Worm (Caenorhabditis elegans) whole organism, mixed stage, embryonic: Measurements from ENCODE around the gene tnt-4.

ENCODE experiments used
- M03D4.4 ChIP-seq: sonication (generic microtip); optimal IDR thresholded peaks from 2 replicates; lab custom pipeline; 2017; ENCODE audit warnings: mild to moderate bottlenecking, missing genetic modification characterization, missing compliant biosample characterization
- bed-3 ChIP-seq: fragments of 200-800 bp; sonication (Bioruptor generic); optimal IDR thresholded peaks from 3 replicates; lab custom pipeline; 2018; ENCODE audit warnings: mild to moderate bottlenecking, missing genetic modification characterization, moderate library complexity, missing compliant biosample characterization
- ceh-39 ChIP-seq: fragments of 150-350 bp; optimal IDR thresholded peaks from 2 replicates; lab custom pipeline; 2014; ENCODE audit warnings: missing biosample characterization, missing genetic modification characterization
- ceh-43 ChIP-seq: fragments of 200-800 bp; sonication (Bioruptor generic); optimal IDR thresholded peaks from 2 replicates; lab custom pipeline; 2018; ENCODE audit warnings: mild to moderate bottlenecking, missing genetic modification characterization, moderate library complexity, missing compliant biosample characterization
- ceh-83 ChIP-seq: fragments of 200-800 bp; sonication (Bioruptor generic); optimal IDR thresholded peaks from 2 replicates; lab custom pipeline; 2018; ENCODE audit warnings: mild to moderate bottlenecking, missing genetic modification characterization, missing compliant biosample characterization
- ces-1 ChIP-seq: fragments of 150-350 bp; optimal IDR thresholded peaks from 2 replicates; lab custom pipeline; 2014; ENCODE audit warnings: missing biosample characterization, missing genetic modification reagents, missing genetic modification characterization
- cnd-1 ChIP-seq: fragments of 200-800 bp; sonication (Bioruptor generic); optimal IDR thresholded peaks from 2 replicates; lab custom pipeline; 2018; ENCODE audit warnings: mild to moderate bottlenecking, missing genetic modification characterization, missing compliant biosample characterization
- drap-1 ChIP-seq: fragments of 200-800 bp; sonication (Bioruptor generic); optimal IDR thresholded peaks from 3 replicates; lab custom pipeline; 2018; ENCODE audit warnings: mild to moderate bottlenecking, missing genetic modification characterization, missing compliant biosample characterization
- flh-1 ChIP-seq: fragments of 200-800 bp; sonication (Bioruptor generic); optimal IDR thresholded peaks from 2 replicates; lab custom pipeline; 2018; ENCODE audit warnings: mild to moderate bottlenecking, missing genetic modification characterization, moderate library complexity, missing compliant biosample characterization
- ham-2 ChIP-seq: fragments of 200-800 bp; sonication (Bioruptor generic); optimal IDR thresholded peaks from 2 replicates; lab custom pipeline; 2018; ENCODE audit warnings: mild to moderate bottlenecking, missing genetic modification characterization, missing compliant biosample characterization
- hlh-1 ChIP-seq: fragments of 150-350 bp; optimal IDR thresholded peaks from 2 replicates; lab custom pipeline; 2014; ENCODE audit warnings: missing biosample characterization, missing genetic modification reagents, missing genetic modification characterization
- lin-13 ChIP-seq: fragments of 150-350 bp; optimal IDR thresholded peaks from 2 replicates; lab custom pipeline; 2014; ENCODE audit warnings: missing biosample characterization, missing genetic modification characterization
- lin-32 ChIP-seq: fragments of 200-800 bp; sonication (Bioruptor generic); optimal IDR thresholded peaks from 2 replicates; lab custom pipeline; 2018; ENCODE audit warnings: mild to moderate bottlenecking, missing genetic modification characterization, missing compliant biosample characterization
- lsy-2 ChIP-seq: fragments of 150-350 bp; optimal IDR thresholded peaks from 2 replicates; lab custom pipeline; 2014; ENCODE audit warnings: missing biosample characterization, missing genetic modification characterization
- mab-5 ChIP-seq: fragments of 150-350 bp; optimal IDR thresholded peaks from 2 replicates; lab custom pipeline; 2014; ENCODE audit warnings: missing biosample characterization, missing genetic modification characterization
- mep-1 ChIP-seq: fragments of 150-350 bp; optimal IDR thresholded peaks from 2 replicates; lab custom pipeline; 2017; ENCODE audit warnings: missing biosample characterization, missing genetic modification reagents, missing genetic modification characterization, inconsistent platforms
- mls-2 ChIP-seq: sonication (generic microtip); optimal IDR thresholded peaks from 2 replicates; lab custom pipeline; 2016; ENCODE audit warnings: mild to moderate bottlenecking, missing genetic modification characterization, moderate library complexity, missing compliant biosample characterization
- nhr-12 ChIP-seq: fragments of 150-350 bp; optimal IDR thresholded peaks from 2 replicates; lab custom pipeline; 2014; ENCODE audit warnings: missing biosample characterization, missing genetic modification characterization
- nhr-2 ChIP-seq: fragments of 150-350 bp; optimal IDR thresholded peaks from 2 replicates; lab custom pipeline; 2014; ENCODE audit warnings: missing biosample characterization, missing genetic modification characterization
- nhr-237 ChIP-seq: fragments of 150-350 bp; optimal IDR thresholded peaks from 2 replicates; lab custom pipeline; 2014; ENCODE audit warnings: missing biosample characterization, missing genetic modification characterization
- nhr-28 ChIP-seq: fragments of 150-350 bp; optimal IDR thresholded peaks from 2 replicates; lab custom pipeline; 2014; ENCODE audit warnings: missing biosample characterization, missing genetic modification characterization
- nhr-76 ChIP-seq: sonication (generic microtip); optimal IDR thresholded peaks from 2 replicates; lab custom pipeline; 2017; ENCODE audit warnings: missing biosample characterization, missing genetic modification characterization
- pha-4 ChIP-seq: fragments of 150-350 bp; optimal IDR thresholded peaks from 2 replicates; lab custom pipeline; 2018; ENCODE audit warnings: missing biosample characterization, missing genetic modification reagents, missing genetic modification characterization
- sem-2 ChIP-seq: fragments of 200-800 bp; sonication (Bioruptor generic); optimal IDR thresholded peaks from 2 replicates; lab custom pipeline; 2018; ENCODE audit warnings: mild to moderate bottlenecking, missing genetic modification characterization, missing compliant biosample characterization
- snpc-4 ChIP-seq: fragments of 150-350 bp; optimal IDR thresholded peaks from 2 replicates; lab custom pipeline; 2014; ENCODE audit warnings: missing biosample characterization, missing genetic modification characterization
- sptf-1 ChIP-seq: sonication (generic microtip); optimal IDR thresholded peaks from 2 replicates; lab custom pipeline; 2017; ENCODE audit warnings: mild to moderate bottlenecking, missing genetic modification characterization, moderate library complexity, missing compliant biosample characterization
- tbx-8 ChIP-seq: fragments of 200-800 bp; sonication (Bioruptor generic); optimal IDR thresholded peaks from 2 replicates; lab custom pipeline; 2018; ENCODE audit warnings: mild to moderate bottlenecking, missing genetic modification characterization, moderate library complexity, missing compliant biosample characterization
- unc-120 ChIP-seq: sonication (generic microtip); optimal IDR thresholded peaks from 2 replicates; lab custom pipeline; 2017; ENCODE audit warnings: missing genetic modification characterization, missing compliant biosample characterization; ENCODE audit not compliant: poor library complexity, severe bottlenecking
- zip-8 ChIP-seq: fragments of 150-350 bp; optimal IDR thresholded peaks from 2 replicates; lab custom pipeline; 2014; ENCODE audit warnings: missing biosample characterization, missing genetic modification characterization
- ztf-11 ChIP-seq: fragments of 150-350 bp; optimal IDR thresholded peaks from 2 replicates; lab custom pipeline; 2014; ENCODE audit warnings: missing biosample characterization, missing genetic modification characterization

tnt-4 gene

ce11 chrV:2013824-2014223, 21.1 kb upstream of the tnt-4 start, which contains the start of gene F59A7.11:
Gene F59A7.11 (minus strand): TSS chrV:2013924.
- TF ChIP-seq sem-2 (GFP tag; lab: Kevin White, UChicago) = no peak
- TF ChIP-seq nhr-237 (tag; lab: Kevin White, UChicago) = no peak
- no peak for TF ChIP-seq unc-120 (tag; lab: Kevin White, UChicago)
- TF ChIP-seq zip-8 (tag; lab: Kevin White, UChicago) = no peak
- TF ChIP-seq lin-32 = no peak
- no peak for TF ChIP-seq mab-5 (tag; lab: Kevin White, UChicago)
- TF ChIP-seq ztf-11 (tag; lab: Kevin White, UChicago) = no peak
- TF ChIP-seq pha-4 (tag; lab: Kevin White, UChicago) = no peak
- no peak for TF ChIP-seq ceh-43 (GFP tag; lab: Kevin White, UChicago)
- no peak for TF ChIP-seq nhr-28 (tag; lab: Kevin White, UChicago)

ce11 chrV:2011777-2012176, 19.1 kb upstream of the tnt-4 start, which contains the start of gene F59A7.7:
Gene F59A7.7 (plus strand): TSS chrV:2012077.
- TF ChIP-seq nhr-2 (tag; lab: Kevin White, UChicago) (no peak), sptf-1 (no peak), tbx-8 (no peak), M03D4.4 (tag; lab: Kevin White, UChicago) (no peak), snpc-4 (no peak), nhr-28 (tag; lab: Kevin White, UChicago) (no peak), lin-32 (no peak), sem-2 (GFP tag; lab: Kevin White, UChicago) (no peak), nhr-76 (tag; lab: Kevin White, UChicago) (no peak), ceh-83 (no peak), ztf-11 (tag; lab: Kevin White, UChicago) (no peak), pha-4 (tag; lab: Kevin White, UChicago) (no peak), unc-120 (tag; lab: Kevin White, UChicago) (no peak), zip-8 (tag; lab: Kevin White, UChicago) (no peak), mls-2 (tag; lab: Kevin White, UChicago) (no peak), bed-3 (GFP tag; lab: Kevin White, UChicago) (no peak), hlh-1 (tag; lab: Kevin White, UChicago) (no peak)
- TF ChIP-seq, all 35 proteins: peak for 0

- TF ChIP-seq nhr-237 (tag; lab: Kevin White, UChicago) (peak; percentile 36), cnd-1 (tag; lab: Kevin White, UChicago) (no peak), nhr-28 (tag; lab: Kevin White, UChicago) (no peak), mep-1 (tag; lab: Kevin White, UChicago) (peak; percentile 47), nhr-12 (tag; lab: Kevin White, UChicago) (no peak), mab-5 (tag; lab: Kevin White, UChicago) (no peak), ceh-39 (no peak), lsy-2 (peak; percentile 91)
- TF ChIP-seq, all 35 proteins: peak for 3
Measured at ce11 chrV:2008412-2008811, 15.7 kb upstream of the tnt-4 start.

ce11 chrV:2004659-2005058, 11.9 kb upstream of the tnt-4 start, which contains the start of gene cysl-4:
Gene cysl-4 (plus strand): TSS chrV:2004959.
- no peak for TF ChIP-seq nhr-28 (tag; lab: Kevin White, UChicago)
- TF ChIP-seq mls-2 (tag; lab: Kevin White, UChicago) = no peak
- TF ChIP-seq flh-1 (GFP tag; lab: Kevin White, UChicago) = no peak
- no peak for TF ChIP-seq ham-2 (GFP tag; lab: Kevin White, UChicago)
- TF ChIP-seq drap-1 = no peak
- no peak for TF ChIP-seq sem-2 (GFP tag; lab: Kevin White, UChicago)
- no peak for TF ChIP-seq lin-13 (tag; lab: Kevin White, UChicago)
- no peak for TF ChIP-seq M03D4.4 (tag; lab: Kevin White, UChicago)
- no peak for TF ChIP-seq tbx-8

- no peak for TF ChIP-seq ztf-11 (tag; lab: Kevin White, UChicago)
- no peak for TF ChIP-seq ceh-43 (GFP tag; lab: Kevin White, UChicago)
- no peak for TF ChIP-seq cnd-1 (tag; lab: Kevin White, UChicago)
- no peak for TF ChIP-seq ces-1 (GFP tag; lab: Kevin White, UChicago)
Measured at ce11 chrV:2004229-2004628, 11.5 kb upstream of the tnt-4 start, which contains the start of gene clec-206. Gene clec-206 (minus strand): TSS chrV:2004329.
